Worm (Caenorhabditis elegans): ENCODE results near the gene cnx-1.
A peak's percentile ranks its signal among the peaks of the same experiment; 100 is the strongest.

The cnx-1 gene

ce11 chrIII:9776323-9776722, 40.6 kb downstream of the cnx-1 start, which contains the start of gene usp-46:
Gene usp-46 (plus strand): TSS chrIII:9776623.
- no peak for TF ChIP-seq let-526 (GFP tag; IDR thresholded peaks at IDR 0.05)
- peak; percentile 29; the same call in 1 of the 2 replicates for TF ChIP-seq hmg-1.2 (GFP tag; IDR thresholded peaks at IDR 0.05)

- TF ChIP-seq lin-54 (GFP tag; optimal IDR thresholded peaks at IDR 0.05), result peak; percentile 87
- TF ChIP-seq K11D2.4 (GFP tag; IDR thresholded peaks at IDR 0.05), result no peak
- TF ChIP-seq lsl-1 (GFP tag; optimal IDR thresholded peaks at IDR 0.05), result peak; percentile 42
- no peak for TF ChIP-seq F39B2.1 (GFP tag; IDR thresholded peaks at IDR 0.05)
- no peak for TF ChIP-seq ceh-58 (GFP tag; IDR thresholded peaks at IDR 0.05)
- peak; percentile 40 for TF ChIP-seq him-1 (tag; optimal IDR thresholded peaks at IDR 0.05)
- no peak for TF ChIP-seq madf-8 (GFP tag; conservative IDR thresholded peaks at IDR 0.05)
- TF ChIP-seq Y95B8A.8 (GFP tag; IDR thresholded peaks at IDR 0.05), result no peak
- no peak for TF ChIP-seq lin-40 (tag; optimal IDR thresholded peaks at IDR 0.05)
- TF ChIP-seq nhr-80 (tag; optimal IDR thresholded peaks at IDR 0.05), result no peak
- 0 out of 2 replicates have a peak, but pooled peaks have one; percentile 36 for TF ChIP-seq F33H1.4 (GFP tag; IDR thresholded peaks at IDR 0.05)
- no peak for TF ChIP-seq akir-1 (GFP tag; optimal IDR thresholded peaks at IDR 0.05)
- TF ChIP-seq dpl-1 (GFP tag; optimal IDR thresholded peaks at IDR 0.05), result peak; percentile 38
- no peak for TF ChIP-seq ceh-40 (GFP tag; IDR thresholded peaks at IDR 0.05)
- TF ChIP-seq attf-3 (GFP tag; conservative IDR thresholded peaks at IDR 0.05), result no peak
- TF ChIP-seq pha-4 (tag; optimal IDR thresholded peaks at IDR 0.05), result no peak
- no peak for TF ChIP-seq mel-28 (tag; optimal IDR thresholded peaks at IDR 0.05; ENCODE audit: borderline replicate concordance)
- TF ChIP-seq Y53F4B.3 (GFP tag; IDR thresholded peaks at IDR 0.05), result no peak
- no peak for TF ChIP-seq ztf-3 (GFP tag; optimal IDR thresholded peaks at IDR 0.05)
- no peak for TF ChIP-seq egl-44 (GFP tag; IDR thresholded peaks at IDR 0.05)
- no peak for TF ChIP-seq T26A5.8 (tag; optimal IDR thresholded peaks at IDR 0.05)
- no peak for TF ChIP-seq hmg-20 (GFP tag; IDR thresholded peaks at IDR 0.05)
- no peak for TF ChIP-seq nfya-2 (GFP tag; IDR thresholded peaks at IDR 0.05)
- no peak for TF ChIP-seq rcor-1 (GFP tag; IDR thresholded peaks at IDR 0.05)
- TF ChIP-seq attf-5 (GFP tag; optimal IDR thresholded peaks at IDR 0.05), result no peak
- 0 out of 2 replicates have a peak, but pooled peaks have one; percentile 13 for TF ChIP-seq madf-6 (GFP tag; IDR thresholded peaks at IDR 0.05)
- 0 out of 2 replicates have a peak, but pooled peaks have one; percentile 14 for TF ChIP-seq ceh-91 (GFP tag; IDR thresholded peaks at IDR 0.05)
- no peak for TF ChIP-seq B0261.1 (tag; optimal IDR thresholded peaks at IDR 0.05)
- no peak for TF ChIP-seq ztf-26 (tag; optimal IDR thresholded peaks at IDR 0.05)
- no peak for TF ChIP-seq lin-26 (GFP tag; IDR thresholded peaks at IDR 0.05)
- peak; percentile 94 for TF ChIP-seq ceh-100 (GFP tag; IDR thresholded peaks at IDR 0.05)
- TF ChIP-seq lin-35 (GFP tag; optimal IDR thresholded peaks at IDR 0.05), result peak in 1 of 3 experiments; percentile 38
- TF ChIP-seq efl-1 (GFP tag; optimal IDR thresholded peaks at IDR 0.05), result peak; percentile 86
- peak; percentile 59; the same call in 1 of the 2 replicates for TF ChIP-seq mcd-1 (GFP tag; IDR thresholded peaks at IDR 0.05)
- TF ChIP-seq K12H6.12 (tag; optimal IDR thresholded peaks at IDR 0.05), result no peak
- TF ChIP-seq sdz-38 (tag; optimal IDR thresholded peaks at IDR 0.05), result no peak
- TF ChIP-seq hsf-1 (GFP tag; IDR thresholded peaks at IDR 0.05), result no peak
- no peak for TF ChIP-seq madf-3 (GFP tag; IDR thresholded peaks at IDR 0.05)
- TF ChIP-seq unc-62 (GFP tag; optimal IDR thresholded peaks at IDR 0.05), result no peak
- no peak for TF ChIP-seq xnd-1 (tag; optimal IDR thresholded peaks at IDR 0.05)
- TF ChIP-seq madf-10 (tag; optimal IDR thresholded peaks at IDR 0.05), result no peak
- TF ChIP-seq lir-1 (GFP tag; conservative IDR thresholded peaks at IDR 0.05), result 0 out of 2 replicates have a peak, but pooled peaks have one; percentile 16
- TF ChIP-seq let-607 (tag; optimal IDR thresholded peaks at IDR 0.05), result no peak
- no peak for TF ChIP-seq ztf-25 (GFP tag; IDR thresholded peaks at IDR 0.05)
- no peak for TF ChIP-seq zim-3 (tag; optimal IDR thresholded peaks at IDR 0.05)
Measured at ce11 chrIII:9775916-9776315, 41.0 kb downstream of the cnx-1 start.

Data from whole organism, young adult.